Fruit fly (Drosophila melanogaster) whole organism, embryonic: ENCODE measurements around the gene CG10333.

Experiments
- Asciz ChIP-seq: fragments of 200-800 bp; sonication (Bioruptor generic); optimal IDR thresholded peaks from 2 replicates; lab custom pipeline; 2017; ENCODE audit warnings: missing biosample characterization, mild to moderate bottlenecking, missing genetic modification characterization, missing genetic modification reagents
- C15 ChIP-seq: fragments of 200-800 bp; sonication (Bioruptor generic); IDR thresholded peaks from 3 replicates; pipeline ENCODE4 v1.3.6; 2022; ENCODE audit warnings: missing biosample characterization, missing genetic modification characterization
- CG10209 ChIP-seq: fragments of 200-800 bp; sonication (Bioruptor generic); optimal IDR thresholded peaks from 3 replicates; lab custom pipeline; 2017; ENCODE audit warnings: missing biosample characterization, mild to moderate bottlenecking, missing genetic modification characterization, missing genetic modification reagents
- CG11247 ChIP-seq: fragments of 200-800 bp; sonication (Bioruptor generic); IDR thresholded peaks from 2 replicates; pipeline ENCODE4 v1.3.6; 2022; ENCODE audit warnings: missing biosample characterization, missing genetic modification characterization
- CG1233 ChIP-seq: fragments of 200-800 bp; sonication (Bioruptor generic); optimal IDR thresholded peaks from 4 replicates; lab custom pipeline; 2018; ENCODE audit warnings: missing biosample characterization, mild to moderate bottlenecking, missing genetic modification characterization
- CG14441 ChIP-seq: fragments of 200-800 bp; sonication (Bioruptor generic); IDR thresholded peaks from 2 replicates; pipeline ENCODE4 v1.3.6; 2022; ENCODE audit warnings: missing biosample characterization, missing genetic modification characterization
- CG16863 ChIP-seq: fragments of 200-800 bp; sonication (Bioruptor generic); optimal IDR thresholded peaks from 3 replicates; lab custom pipeline; 2016; ENCODE audit warnings: missing biosample characterization, missing genetic modification characterization
- CG17361 ChIP-seq: fragments of 200-800 bp; sonication (Bioruptor generic); IDR thresholded peaks from 3 replicates; pipeline ENCODE4 v1.3.6; 2022; ENCODE audit warnings: missing biosample characterization, missing genetic modification characterization
- CG18011 ChIP-seq: fragments of 200-800 bp; sonication (Bioruptor generic); optimal IDR thresholded peaks from 2 replicates; lab custom pipeline; 2017; ENCODE audit warnings: missing biosample characterization, missing genetic modification characterization, mild to moderate bottlenecking, moderate library complexity, missing genotype
- CG30403 ChIP-seq: fragments of 200-800 bp; sonication (Bioruptor generic); optimal IDR thresholded peaks from 3 replicates; lab custom pipeline; 2016; ENCODE audit warnings: missing biosample characterization, missing genetic modification characterization
- CG31224 ChIP-seq: fragments of 200-800 bp; sonication (Bioruptor generic); IDR thresholded peaks from 2 replicates; pipeline ENCODE4 v1.3.6; 2022; ENCODE audit warnings: missing biosample characterization, missing genetic modification characterization
- CG3995 ChIP-seq: fragments of 200-800 bp; sonication (Bioruptor generic); optimal IDR thresholded peaks from 3 replicates; lab custom pipeline; 2016; ENCODE audit warnings: missing biosample characterization, missing genetic modification characterization
- CG4328 ChIP-seq: fragments of 200-800 bp; sonication (Bioruptor generic); optimal IDR thresholded peaks from 3 replicates; lab custom pipeline; 2017; ENCODE audit warnings: missing biosample characterization, missing genetic modification reagents, missing genetic modification characterization
- CG4360 ChIP-seq: fragments of 200-800 bp; sonication (Bioruptor generic); IDR thresholded peaks from 2 replicates; pipeline ENCODE4 v1.3.6; 2022; ENCODE audit warnings: missing biosample characterization, missing genetic modification characterization
- CG4617 ChIP-seq: fragments of 200-800 bp; sonication (Bioruptor generic); optimal IDR thresholded peaks from 3 replicates; lab custom pipeline; 2016; ENCODE audit warnings: missing biosample characterization, missing genetic modification characterization, borderline replicate concordance
- CG6654 ChIP-seq: fragments of 200-800 bp; sonication (Bioruptor generic); optimal IDR thresholded peaks from 2 replicates; lab custom pipeline; 2017; ENCODE audit warnings: missing biosample characterization, mild to moderate bottlenecking, missing genetic modification characterization
- CG6791 ChIP-seq: fragments of 200-800 bp; sonication (Bioruptor generic); IDR thresholded peaks from 3 replicates; pipeline ENCODE4 v1.3.6; 2022; ENCODE audit warnings: missing biosample characterization, missing genetic modification characterization; ENCODE audit not compliant: partially characterized antibody
- CG7357 ChIP-seq: fragments of 200-800 bp; sonication (Bioruptor generic); IDR thresholded peaks from 3 replicates; pipeline ENCODE4 v1.3.6; 2022; ENCODE audit warnings: missing biosample characterization, missing genetic modification characterization
- CTCF ChIP-seq: fragments of 200-800 bp; sonication (Bioruptor generic); optimal IDR thresholded peaks from 2 replicates; lab custom pipeline; 2017; ENCODE audit warnings: missing biosample characterization, mild to moderate bottlenecking, missing genetic modification characterization, moderate library complexity
- Chrac-16 ChIP-seq: fragments of 200-800 bp; sonication (Bioruptor generic); optimal IDR thresholded peaks from 3 replicates; lab custom pipeline; 2016; ENCODE audit warnings: missing biosample characterization, missing genetic modification characterization
- Dek ChIP-seq: fragments of 200-800 bp; sonication (Bioruptor generic); optimal IDR thresholded peaks from 3 replicates; lab custom pipeline; 2019; ENCODE audit warnings: missing biosample characterization, mild to moderate bottlenecking, missing genetic modification characterization, moderate library complexity
- Doc3 ChIP-seq: fragments of 200-800 bp; sonication (Bioruptor generic); IDR thresholded peaks from 3 replicates; pipeline ENCODE4 v1.3.6; 2022; ENCODE audit warnings: missing biosample characterization, missing genetic modification characterization; ENCODE audit not compliant: partially characterized antibody
- HLHmδ ChIP-seq: fragments of 200-800 bp; sonication (Bioruptor generic); optimal IDR thresholded peaks from 2 replicates; lab custom pipeline; 2018; ENCODE audit warnings: missing biosample characterization, mild to moderate bottlenecking, missing genetic modification characterization, moderate library complexity
- Hr3 ChIP-seq: fragments of 200-800 bp; sonication (Bioruptor generic); optimal IDR thresholded peaks from 3 replicates; lab custom pipeline; 2016; ENCODE audit warnings: missing biosample characterization, missing genetic modification characterization
- Med ChIP-seq: fragments of 200-800 bp; sonication (Bioruptor generic); peaks from one replicate; lab custom pipeline; 2016; ENCODE audit warnings: missing biosample characterization, missing genetic modification characterization, mild to moderate bottlenecking, inconsistent platforms, moderate library complexity
- Myb ChIP-seq: fragments of 200-800 bp; sonication (Bioruptor generic); optimal IDR thresholded peaks from 2 replicates; lab custom pipeline; 2016; ENCODE audit warnings: missing biosample characterization, missing genetic modification characterization
- Pdp1 ChIP-seq, 2 experiments: fragments of 200-800 bp; sonication (Bioruptor generic); optimal IDR thresholded peaks; 3 replicates each; lab custom pipeline; 2016; ENCODE audit warnings: missing biosample characterization in 2 of 2, missing genetic modification characterization in 2 of 2, mild to moderate bottlenecking in 1 of 2, moderate library complexity in 1 of 2
- Rfx ChIP-seq: fragments of 200-800 bp; sonication (Bioruptor generic); IDR thresholded peaks from 2 replicates; pipeline ENCODE4 v1.3.6; 2022; ENCODE audit warnings: missing biosample characterization, missing genetic modification characterization
- Trl ChIP-seq, 3 experiments: fragments of >200 bp in 2 of 3; fragments of 200-800 bp in 1 of 3; sonication (Bioruptor generic) in 1 of 3; optimal IDR thresholded peaks; 2 replicates in 1 of 3; 3 replicates in 2 of 3; lab custom pipeline; 2016 to 2017; ENCODE audit warnings: missing biosample characterization in 1 of 3, missing genetic modification characterization in 1 of 3
- bcd ChIP-seq: fragments of 200-800 bp; sonication (Bioruptor generic); optimal IDR thresholded peaks from 2 replicates; lab custom pipeline; 2017; ENCODE audit warnings: missing biosample characterization, mild to moderate bottlenecking, missing genetic modification characterization
- bowl ChIP-seq: fragments of 200-800 bp; sonication (Bioruptor generic); IDR thresholded peaks from 2 replicates; pipeline ENCODE4 v1.3.6; 2022; ENCODE audit warnings: missing biosample characterization, missing genetic modification characterization
- crc ChIP-seq: fragments of 200-800 bp; sonication (Bioruptor generic); optimal IDR thresholded peaks from 2 replicates; lab custom pipeline; 2016; ENCODE audit warnings: missing biosample characterization, missing genetic modification characterization
- eyg ChIP-seq: fragments of 200-800 bp; sonication (Bioruptor generic); optimal IDR thresholded peaks from 3 replicates; lab custom pipeline; 2016; ENCODE audit warnings: missing biosample characterization, missing genetic modification characterization
- gro ChIP-seq: fragments of 200-800 bp; sonication (Bioruptor generic); optimal IDR thresholded peaks from 2 replicates; lab custom pipeline; 2016; ENCODE audit warnings: missing biosample characterization, missing genetic modification characterization
- ham ChIP-seq: fragments of 200-800 bp; sonication (Bioruptor generic); IDR thresholded peaks from 2 replicates; pipeline ENCODE4 v1.3.6; 2022; ENCODE audit warnings: missing biosample characterization, missing genetic modification characterization
- her ChIP-seq: fragments of 200-800 bp; sonication (Bioruptor generic); optimal IDR thresholded peaks from 2 replicates; lab custom pipeline; 2016; ENCODE audit warnings: missing biosample characterization, missing genetic modification characterization
- jigr1 ChIP-seq: fragments of 200-800 bp; sonication (Bioruptor generic); IDR thresholded peaks from 3 replicates; pipeline ENCODE4 v1.3.6; 2022; ENCODE audit warnings: missing biosample characterization, missing genetic modification characterization
- nmo ChIP-seq: fragments of 200-800 bp; sonication (Bioruptor generic); optimal IDR thresholded peaks from 2 replicates; lab custom pipeline; 2018; ENCODE audit warnings: missing biosample characterization, mild to moderate bottlenecking, missing genetic modification characterization, moderate library complexity
- pb ChIP-seq: fragments of 200-800 bp; sonication (Bioruptor generic); optimal IDR thresholded peaks from 3 replicates; lab custom pipeline; 2016; ENCODE audit warnings: missing biosample characterization, missing genetic modification characterization
- pita ChIP-seq: fragments of 200-800 bp; sonication (Bioruptor generic); optimal IDR thresholded peaks from 2 replicates; lab custom pipeline; 2017; ENCODE audit warnings: missing biosample characterization, mild to moderate bottlenecking, missing genetic modification characterization
- pnt ChIP-seq: fragments of 200-800 bp; sonication (Bioruptor generic); optimal IDR thresholded peaks from 3 replicates; lab custom pipeline; 2016; ENCODE audit warnings: missing biosample characterization, missing genetic modification characterization
- sens ChIP-seq: fragments of 200-800 bp; sonication (Bioruptor generic); peaks from one replicate; lab custom pipeline; 2016; ENCODE audit warnings: missing biosample characterization, missing genetic modification characterization
- sna ChIP-seq: fragments of 200-800 bp; sonication (Bioruptor generic); IDR thresholded peaks from 2 replicates; pipeline ENCODE4 v1.3.6; 2022; ENCODE audit warnings: missing biosample characterization, missing genetic modification characterization; ENCODE audit not compliant: partially characterized antibody
- tgo ChIP-seq: fragments of 200-800 bp; sonication (Bioruptor generic); IDR thresholded peaks from 3 replicates; pipeline ENCODE4 v1.3.6; 2022; ENCODE audit warnings: missing biosample characterization, missing genetic modification characterization
- tx ChIP-seq: fragments of 200-800 bp; sonication (Bioruptor generic); optimal IDR thresholded peaks from 2 replicates; lab custom pipeline; 2016; ENCODE audit warnings: missing biosample characterization, missing genetic modification characterization
- vnd ChIP-seq: fragments of 200-800 bp; sonication (Bioruptor generic); IDR thresholded peaks from 3 replicates; pipeline ENCODE4 v1.3.6; 2022; ENCODE audit warnings: missing biosample characterization, missing genetic modification characterization; ENCODE audit not compliant: partially characterized antibody
- vvl ChIP-seq: fragments of 200-800 bp; sonication (Bioruptor generic); IDR thresholded peaks from 2 replicates; pipeline ENCODE4 v1.3.6; 2022; ENCODE audit warnings: missing biosample characterization, missing genetic modification characterization
- zen2 ChIP-seq: fragments of 200-800 bp; sonication (Bioruptor generic); IDR thresholded peaks from 3 replicates; pipeline ENCODE4 v1.3.6; 2022; ENCODE audit warnings: missing biosample characterization, missing genetic modification characterization; ENCODE audit not compliant: partially characterized antibody

Gene CG10333

DNA sequence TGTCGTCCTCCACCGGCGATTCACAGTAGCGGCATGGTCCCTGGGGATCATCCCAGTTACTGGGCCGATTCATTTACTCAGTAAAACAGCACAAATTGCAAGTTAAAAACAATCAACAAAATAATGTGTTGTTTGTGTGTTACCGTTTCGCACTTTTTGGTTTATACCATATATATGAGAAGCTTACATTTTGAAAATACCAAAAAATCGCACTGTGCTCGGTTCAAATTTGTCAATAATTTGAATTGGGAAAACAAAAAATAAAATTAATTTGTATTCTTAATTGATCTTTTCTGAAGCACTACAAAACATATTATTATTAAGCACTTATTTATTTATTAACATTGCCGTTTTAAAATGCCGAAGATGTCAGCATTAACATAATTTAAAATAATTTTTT lies 5.5 kb downstream of the CG10333 start, which contains the start of gene Atac2 (continued):
- TF ChIP-seq Hr3 (no peak), CG4360 (GFP tag; lab: Robert Waterston, UW) (no peak), vnd (no peak), Doc3 (GFP tag; lab: Robert Waterston, UW) (no peak), ham (GFP tag; lab: Robert Waterston, UW) (no peak), Dek (tag; lab: Kevin White, UChicago) (no peak), CG18011 (GFP tag; lab: Kevin White, UChicago) (no peak), bcd (GFP tag; lab: Kevin White, UChicago) (no peak), CG4617 (peak; percentile 63), gro (GFP tag; lab: Kevin White, UChicago) (no peak), Myb (peak; percentile 43), CG4328 (GFP tag; lab: Kevin White, UChicago) (no peak), pb (GFP tag; lab: Kevin White, UChicago) (no peak), tx (GFP tag; lab: Kevin White, UChicago) (no peak), Trl (optimal IDR thresholded peaks at IDR 0.05; lab: Kevin White, UChicago) (no peak), Trl (GFP tag; optimal IDR thresholded peaks at IDR 0.05; lab: Kevin White, UChicago) (no peak), Chrac-16 (GFP tag; lab: Kevin White, UChicago) (no peak), HLHmδ (GFP tag; lab: Kevin White, UChicago) (no peak), zen2 (GFP tag; lab: Robert Waterston, UW) (no peak), pnt (GFP tag; lab: Kevin White, UChicago) (no peak), CG11247 (GFP tag; lab: Robert Waterston, UW) (no peak), C15 (GFP tag; lab: Robert Waterston, UW) (no peak), eyg (GFP tag; lab: Kevin White, UChicago) (no peak), Rfx (GFP tag; lab: Robert Waterston, UW) (no peak), crc (GFP tag; lab: Kevin White, UChicago) (no peak), CG6791 (GFP tag; lab: Robert Waterston, UW) (no peak), nmo (GFP tag; lab: Kevin White, UChicago) (peak; percentile 15), tgo (GFP tag; lab: Robert Waterston, UW) (no peak), sna (GFP tag; lab: Robert Waterston, UW) (0 out of 2 replicates have a peak, but pooled peaks have one; percentile 26), CG7357 (GFP tag; lab: Robert Waterston, UW) (no peak), bowl (GFP tag; lab: Robert Waterston, UW) (no peak), CG30403 (GFP tag; lab: Kevin White, UChicago) (no peak), her (GFP tag; lab: Kevin White, UChicago) (no peak), Asciz (no peak), CG16863 (GFP tag; lab: Kevin White, UChicago) (no peak), CG31224 (GFP tag; lab: Robert Waterston, UW) (no peak), Med (no peak), sens (peak; percentile 7), CG17361 (GFP tag; lab: Robert Waterston, UW) (no peak), CG10209 (GFP tag; lab: Kevin White, UChicago) (no peak), CG3995 (GFP tag; lab: Kevin White, UChicago) (peak; percentile 60), Pdp1 (GFP tag; optimal IDR thresholded peaks at IDR 0.05; lab: Kevin White, UChicago) (no peak), pita (GFP tag; lab: Kevin White, UChicago) (no peak), CG6654 (GFP tag; lab: Kevin White, UChicago) (no peak), vvl (no peak), jigr1 (GFP tag; lab: Robert Waterston, UW) (no peak), CG1233 (GFP tag; lab: Kevin White, UChicago) (no peak), CTCF (GFP tag; lab: Kevin White, UChicago) (no peak), CG14441 (GFP tag; lab: Robert Waterston, UW) (no peak)
